Worm (Caenorhabditis elegans): ENCODE results near the gene JC8.16.

DNA sequence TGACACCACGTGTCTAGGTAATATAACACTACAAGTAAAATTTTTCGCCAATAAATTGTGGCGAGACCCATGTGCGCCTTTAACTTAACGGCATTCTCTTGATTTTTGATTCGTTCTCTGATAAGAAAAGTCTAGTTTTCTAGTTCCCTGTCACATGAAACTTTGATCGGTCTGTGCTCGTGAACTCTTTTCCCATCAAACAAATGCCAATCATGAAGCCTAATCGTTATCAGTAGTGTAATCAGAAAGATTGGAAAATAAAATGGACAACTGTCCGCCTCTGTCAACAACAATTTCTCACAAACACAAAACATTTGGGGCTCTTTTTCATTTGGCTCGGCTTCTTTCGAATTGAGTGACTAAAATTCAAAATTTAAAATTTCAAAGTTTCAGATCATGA lies 5.1 kb upstream of the JC8.16 start, which contains the start of gene ttr-45:
- TF ChIP-seq dve-1 (tag; optimal IDR thresholded peaks at IDR 0.05) (no peak), T23F11.4 (GFP tag; optimal IDR thresholded peaks at IDR 0.05) (no peak), ztf-16 (tag; optimal IDR thresholded peaks at IDR 0.05) (no peak), pat-9 (tag; optimal IDR thresholded peaks at IDR 0.05) (no peak), che-1 (tag; optimal IDR thresholded peaks at IDR 0.05) (no peak), fkh-10 (GFP tag; optimal IDR thresholded peaks at IDR 0.05) (no peak), ceh-6 (GFP tag; optimal IDR thresholded peaks at IDR 0.05) (no peak), ceh-18 (tag; optimal IDR thresholded peaks at IDR 0.05) (no peak), nfya-1 (tag; optimal IDR thresholded peaks at IDR 0.05) (no peak), nhr-11 (tag; optimal IDR thresholded peaks at IDR 0.05) (no peak), pax-1 (tag; optimal IDR thresholded peaks at IDR 0.05) (no peak), pag-3 (tag; optimal IDR thresholded peaks at IDR 0.05; ENCODE audit: borderline replicate concordance) (no peak), ceh-2 (tag; optimal IDR thresholded peaks at IDR 0.05) (no peak)

Measured in whole organism, late embryonic.